Worm (Caenorhabditis elegans) whole organism, L3 larva: Measurements from ENCODE around the gene T19H12.3.

ENCODE experiments used
- R02D3.7 ChIP-seq: fragments of 150-350 bp; optimal IDR thresholded peaks from 2 replicates; lab custom pipeline; 2014; ENCODE audit warnings: missing biosample characterization, missing genetic modification characterization
- ZK546.5 ChIP-seq: sonication (generic microtip); optimal IDR thresholded peaks from 2 replicates; lab custom pipeline; 2017; ENCODE audit warnings: missing biosample characterization, missing genetic modification characterization
- aly-2 ChIP-seq: fragments of 150-350 bp; optimal IDR thresholded peaks from 2 replicates; lab custom pipeline; 2014; ENCODE audit warnings: missing biosample characterization, missing genetic modification characterization
- ama-1 ChIP-seq: fragments of 150-350 bp; optimal IDR thresholded peaks from 2 replicates; lab custom pipeline; 2018
- ceh-28 ChIP-seq: fragments of 150-350 bp; optimal IDR thresholded peaks from 2 replicates; lab custom pipeline; 2014; ENCODE audit warnings: missing biosample characterization, missing genetic modification reagents, missing genetic modification characterization
- ceh-82 ChIP-seq: fragments of 150-350 bp; optimal IDR thresholded peaks from 2 replicates; lab custom pipeline; 2014; ENCODE audit warnings: missing biosample characterization, missing genetic modification characterization
- ceh-9 ChIP-seq: sonication (generic microtip); optimal IDR thresholded peaks from 2 replicates; lab custom pipeline; 2018; ENCODE audit warnings: missing biosample characterization, missing genetic modification characterization
- daf-12 ChIP-seq: fragments of 150-350 bp; optimal IDR thresholded peaks from 2 replicates; lab custom pipeline; 2014; ENCODE audit warnings: missing biosample characterization, missing genetic modification reagents, missing genetic modification characterization
- egl-5 ChIP-seq: fragments of 150-350 bp; optimal IDR thresholded peaks from 2 replicates; lab custom pipeline; 2017; ENCODE audit warnings: missing biosample characterization, missing genetic modification reagents, missing genetic modification characterization, inconsistent platforms
- elt-1 ChIP-seq: fragments of 150-350 bp; optimal IDR thresholded peaks from 2 replicates; lab custom pipeline; 2014; ENCODE audit warnings: missing biosample characterization, missing genetic modification characterization
- elt-2 ChIP-seq: sonication (generic microtip); optimal IDR thresholded peaks from 2 replicates; lab custom pipeline; 2016; ENCODE audit warnings: missing genetic modification reagents, mild to moderate bottlenecking, missing genetic modification characterization, missing compliant biosample characterization
- eor-1 ChIP-seq, 2 experiments: fragments of 150-350 bp; optimal IDR thresholded peaks; 2 replicates each; lab custom pipeline; 2014 to 2018; ENCODE audit warnings: missing biosample characterization in 2 of 2, missing genetic modification characterization in 2 of 2
- fkh-10 ChIP-seq: sonication (generic microtip); optimal IDR thresholded peaks from 2 replicates; lab custom pipeline; 2017; ENCODE audit warnings: missing biosample characterization, missing genetic modification reagents, missing genetic modification characterization
- fkh-2 ChIP-seq: fragments of 150-350 bp; optimal IDR thresholded peaks from 2 replicates; lab custom pipeline; 2014; ENCODE audit warnings: missing biosample characterization, missing genetic modification reagents, missing genetic modification characterization
- fos-1 ChIP-seq: fragments of 150-350 bp; optimal IDR thresholded peaks from 2 replicates; lab custom pipeline; 2014; ENCODE audit warnings: missing biosample characterization, missing genetic modification characterization
- jun-1 ChIP-seq: fragments of 150-350 bp; optimal IDR thresholded peaks from 2 replicates; lab custom pipeline; 2014; ENCODE audit warnings: missing biosample characterization, missing genetic modification reagents, missing genetic modification characterization
- lin-15B ChIP-seq: fragments of 150-350 bp; optimal IDR thresholded peaks from 2 replicates; lab custom pipeline; 2014; ENCODE audit warnings: missing biosample characterization, missing genetic modification characterization
- lin-39 ChIP-seq: fragments of 150-350 bp; optimal IDR thresholded peaks from 2 replicates; lab custom pipeline; 2018; ENCODE audit warnings: missing biosample characterization, missing genetic modification reagents, missing genetic modification characterization
- mdl-1 ChIP-seq: fragments of 150-350 bp; optimal IDR thresholded peaks from 2 replicates; lab custom pipeline; 2014; ENCODE audit warnings: missing biosample characterization, missing genetic modification characterization
- mml-1 ChIP-seq: fragments of 150-350 bp; sonication (generic microtip); optimal IDR thresholded peaks from 3 replicates; lab custom pipeline; 2014; ENCODE audit warnings: missing biosample characterization, missing genetic modification characterization
- nfya-1 ChIP-seq: sonication (generic microtip); optimal IDR thresholded peaks from 2 replicates; lab custom pipeline; 2017; ENCODE audit warnings: missing genetic modification characterization, mild to moderate bottlenecking, missing compliant biosample characterization, antibody characterized with exemption, moderate library complexity; ENCODE audit not compliant: insufficient read depth
- nhr-12 ChIP-seq: fragments of 150-350 bp; optimal IDR thresholded peaks from 2 replicates; lab custom pipeline; 2014; ENCODE audit warnings: missing biosample characterization, missing genetic modification characterization
- nhr-23 ChIP-seq: fragments of 150-350 bp; optimal IDR thresholded peaks from 2 replicates; lab custom pipeline; 2014; ENCODE audit warnings: missing biosample characterization, missing genetic modification reagents, missing genetic modification characterization
- nhr-237 ChIP-seq: fragments of 150-350 bp; optimal IDR thresholded peaks from 2 replicates; lab custom pipeline; 2014; ENCODE audit warnings: missing biosample characterization, missing genetic modification characterization
- nhr-25 ChIP-seq: sonication (generic microtip); optimal IDR thresholded peaks from 2 replicates; lab custom pipeline; 2017; ENCODE audit warnings: missing biosample characterization, missing genetic modification characterization
- nhr-28 ChIP-seq: fragments of 150-350 bp; optimal IDR thresholded peaks from 2 replicates; lab custom pipeline; 2014; ENCODE audit warnings: missing biosample characterization, missing genetic modification characterization
- nhr-43 ChIP-seq: sonication (generic microtip); optimal IDR thresholded peaks from 2 replicates; lab custom pipeline; 2016; ENCODE audit warnings: mild to moderate bottlenecking, missing genetic modification characterization, missing compliant biosample characterization; ENCODE audit not compliant: poor library complexity, severe bottlenecking
- nhr-76 ChIP-seq: fragments of 150-350 bp; sonication (generic microtip); optimal IDR thresholded peaks from 5 replicates; lab custom pipeline; 2014; ENCODE audit warnings: missing biosample characterization, missing genetic modification characterization
- pqm-1 ChIP-seq: fragments of 150-350 bp; optimal IDR thresholded peaks from 2 replicates; lab custom pipeline; 2017; ENCODE audit warnings: missing biosample characterization, missing genetic modification characterization, inconsistent platforms
- sea-2 ChIP-seq: fragments of 150-350 bp; sonication (generic microtip); optimal IDR thresholded peaks from 4 replicates; lab custom pipeline; 2014; ENCODE audit warnings: missing biosample characterization, missing genetic modification reagents, missing genetic modification characterization
- skn-1 ChIP-seq: fragments of 150-350 bp; optimal IDR thresholded peaks from 2 replicates; lab custom pipeline; 2014; ENCODE audit warnings: missing biosample characterization, missing genetic modification characterization
- snpc-4 ChIP-seq: fragments of 150-350 bp; optimal IDR thresholded peaks from 2 replicates; lab custom pipeline; 2014; ENCODE audit warnings: missing biosample characterization, missing genetic modification characterization
- unc-39 ChIP-seq: sonication (generic microtip); optimal IDR thresholded peaks from 4 replicates; lab custom pipeline; 2017; ENCODE audit warnings: missing biosample characterization, missing genetic modification characterization
- unc-62 ChIP-seq: fragments of 150-350 bp; sonication (generic microtip); optimal IDR thresholded peaks from 4 replicates; lab custom pipeline; 2014; ENCODE audit warnings: missing biosample characterization, missing genetic modification reagents, missing genetic modification characterization
- zag-1 ChIP-seq: fragments of 150-350 bp; optimal IDR thresholded peaks from 2 replicates; lab custom pipeline; 2014; ENCODE audit warnings: missing biosample characterization, missing genetic modification characterization
- ztf-11 ChIP-seq: fragments of 150-350 bp; optimal IDR thresholded peaks from 2 replicates; lab custom pipeline; 2014; ENCODE audit warnings: missing biosample characterization, missing genetic modification characterization
- ztf-4 ChIP-seq: fragments of 150-350 bp; optimal IDR thresholded peaks from 2 replicates; lab custom pipeline; 2014; ENCODE audit warnings: missing biosample characterization, missing genetic modification characterization

The T19H12.3 gene

ce11 chrV:4922024-4922423 is 36.6 kb downstream of the T19H12.3 start, which contains the start of gene srh-22:
srh-22 (plus strand) TSS chrV:4922324.
- TF ChIP-seq ztf-11 (tag; lab: Kevin White, UChicago) (no peak), nhr-43 (tag; lab: Kevin White, UChicago) (no peak), R02D3.7 (no peak), fkh-2 (tag; lab: Kevin White, UChicago) (no peak), elt-1 (tag; lab: Kevin White, UChicago) (no peak), nhr-25 (no peak), mml-1 (tag; lab: Kevin White, UChicago) (no peak), nhr-28 (tag; lab: Kevin White, UChicago) (no peak)

- no peak for TF ChIP-seq skn-1 (tag; lab: Kevin White, UChicago)
- TF ChIP-seq fos-1 (tag; lab: Kevin White, UChicago): no peak
- TF ChIP-seq ZK546.5: no peak
Observed at ce11 chrV:4924618-4925017, 39.1 kb downstream of the T19H12.3 start, which contains the start of gene srh-20. srh-20 (plus strand) TSS chrV:4924918.

ce11 chrV:4926371-4926770 is 40.9 kb downstream of the T19H12.3 start, which contains the start of gene srh-21:
srh-21 (plus strand) TSS chrV:4926671.
- TF ChIP-seq ceh-9 (no peak), lin-15B (tag; lab: Kevin White, UChicago) (no peak), unc-39 (no peak), unc-62 (no peak), elt-1 (tag; lab: Kevin White, UChicago) (no peak), jun-1 (tag; lab: Kevin White, UChicago) (no peak), eor-1 (tag; optimal IDR thresholded peaks at IDR 0.05; lab: Kevin White, UChicago) (no peak), pqm-1 (tag; lab: Kevin White, UChicago) (no peak), egl-5 (tag; lab: Kevin White, UChicago) (no peak), nhr-237 (tag; lab: Kevin White, UChicago) (no peak), nhr-23 (tag; lab: Kevin White, UChicago) (no peak), nhr-12 (tag; lab: Kevin White, UChicago) (no peak), ceh-28 (no peak)

DNA sequence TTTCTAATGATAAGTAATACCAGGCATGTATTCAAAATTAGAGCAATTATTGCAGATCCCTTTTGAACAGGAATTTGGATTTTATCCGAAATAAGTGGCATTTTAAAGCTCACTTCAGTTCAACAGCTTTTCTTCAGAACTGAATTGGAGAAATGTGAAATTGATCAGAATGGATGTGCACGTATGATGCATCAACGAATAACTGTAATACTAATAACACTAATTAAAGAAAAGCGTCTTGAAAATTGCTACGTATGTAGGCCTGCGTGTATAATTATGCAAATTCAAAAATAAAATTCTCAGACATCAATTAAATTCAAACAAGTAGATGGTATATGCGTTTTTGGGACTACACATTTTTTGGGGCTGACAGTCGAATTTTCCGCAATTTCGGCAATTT is 44.4 kb downstream of the T19H12.3 start, which contains the start of gene str-205:
str-205 (minus strand) TSS at position 101 of the 400 bp plus-strand sequence.
- TF ChIP-seq nfya-1 (no peak), ztf-4 (no peak), ztf-11 (tag; lab: Kevin White, UChicago) (no peak), lin-15B (tag; lab: Kevin White, UChicago) (no peak), nhr-23 (tag; lab: Kevin White, UChicago) (no peak), skn-1 (tag; lab: Kevin White, UChicago) (no peak), eor-1 (tag; optimal IDR thresholded peaks at IDR 0.05; lab: Kevin White, UChicago) (no peak), R02D3.7 (no peak), unc-39 (no peak)

DNA sequence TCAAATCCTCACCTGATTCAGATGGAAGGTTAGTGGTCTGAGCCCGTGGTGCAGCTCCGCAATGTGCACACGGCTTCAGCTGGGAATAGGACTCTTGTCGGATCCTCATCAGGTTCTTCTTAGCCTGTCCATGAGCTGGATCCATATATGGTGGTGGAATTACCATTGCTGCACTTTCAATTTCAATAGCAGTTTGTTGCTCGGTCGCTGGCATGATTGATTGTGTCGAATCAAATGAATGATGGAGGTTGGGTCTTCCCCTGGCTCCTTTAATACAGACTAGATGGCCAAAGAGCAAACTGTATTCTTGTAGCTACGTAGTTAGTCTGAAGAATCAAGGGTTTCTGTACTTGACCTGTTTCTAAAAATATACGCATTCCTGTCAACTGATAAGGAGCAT is 47.3 kb downstream of the T19H12.3 start, which contains the start of gene C02E7.10:
C02E7.10 (minus strand) TSS at position 232 of the 400 bp plus-strand sequence.
- no peak for TF ChIP-seq mdl-1 (tag; lab: Kevin White, UChicago)
- no peak for TF ChIP-seq elt-1 (tag; lab: Kevin White, UChicago)
- no peak for TF ChIP-seq elt-2 (tag; lab: Kevin White, UChicago)
- no peak for TF ChIP-seq snpc-4 (tag; lab: Kevin White, UChicago)
- TF ChIP-seq lin-39 (tag; lab: Kevin White, UChicago): no peak
- no peak for TF ChIP-seq nhr-76
- TF ChIP-seq nfya-1: no peak
- no peak for TF ChIP-seq nhr-12 (tag; lab: Kevin White, UChicago)
- TF ChIP-seq fkh-10: no peak
- no peak for TF ChIP-seq sea-2 (GFP tag; lab: Kevin White, UChicago)

ce11 chrV:4933268-4933667 is 47.8 kb downstream of the T19H12.3 start:
- TF ChIP-seq ztf-4: no peak
- no peak for TF ChIP-seq daf-12 (tag; lab: Kevin White, UChicago)
- TF ChIP-seq pqm-1 (tag; lab: Kevin White, UChicago): no peak
- TF ChIP-seq aly-2 (tag; lab: Kevin White, UChicago): no peak
- no peak for TF ChIP-seq nhr-25
- TF ChIP-seq skn-1 (tag; lab: Kevin White, UChicago): no peak
- TF ChIP-seq ceh-82 (tag; lab: Kevin White, UChicago): no peak
- no peak for TF ChIP-seq ama-1
- no peak for TF ChIP-seq ceh-9
- TF ChIP-seq zag-1 (tag; lab: Kevin White, UChicago): no peak
- no peak for TF ChIP-seq snpc-4 (tag; lab: Kevin White, UChicago)
- TF ChIP-seq mml-1 (tag; lab: Kevin White, UChicago): no peak
